Worm (Caenorhabditis elegans) whole organism, L3 larva: Measurements from ENCODE around the gene str-61.

Experiments used
- R02D3.7 ChIP-seq: fragments of 150-350 bp; optimal IDR thresholded peaks from 2 replicates; lab custom pipeline; 2014; ENCODE audit warnings: missing biosample characterization, missing genetic modification characterization
- aly-2 ChIP-seq: fragments of 150-350 bp; optimal IDR thresholded peaks from 2 replicates; lab custom pipeline; 2014; ENCODE audit warnings: missing biosample characterization, missing genetic modification characterization
- ama-1 ChIP-seq: fragments of 150-350 bp; optimal IDR thresholded peaks from 2 replicates; lab custom pipeline; 2018
- ceh-28 ChIP-seq: fragments of 150-350 bp; optimal IDR thresholded peaks from 2 replicates; lab custom pipeline; 2014; ENCODE audit warnings: missing biosample characterization, missing genetic modification reagents, missing genetic modification characterization
- ceh-82 ChIP-seq: fragments of 150-350 bp; optimal IDR thresholded peaks from 2 replicates; lab custom pipeline; 2014; ENCODE audit warnings: missing biosample characterization, missing genetic modification characterization
- ceh-9 ChIP-seq: sonication (generic microtip); optimal IDR thresholded peaks from 2 replicates; lab custom pipeline; 2018; ENCODE audit warnings: missing biosample characterization, missing genetic modification characterization
- daf-12 ChIP-seq: fragments of 150-350 bp; optimal IDR thresholded peaks from 2 replicates; lab custom pipeline; 2014; ENCODE audit warnings: missing biosample characterization, missing genetic modification reagents, missing genetic modification characterization
- egl-27 ChIP-seq: sonication (generic microtip); optimal IDR thresholded peaks from 4 replicates; lab custom pipeline; 2017; ENCODE audit warnings: missing biosample characterization, missing genetic modification reagents, missing genetic modification characterization
- egl-5 ChIP-seq: fragments of 150-350 bp; optimal IDR thresholded peaks from 2 replicates; lab custom pipeline; 2017; ENCODE audit warnings: missing biosample characterization, missing genetic modification reagents, missing genetic modification characterization, inconsistent platforms
- elt-1 ChIP-seq: fragments of 150-350 bp; optimal IDR thresholded peaks from 2 replicates; lab custom pipeline; 2014; ENCODE audit warnings: missing biosample characterization, missing genetic modification characterization
- elt-2 ChIP-seq: sonication (generic microtip); optimal IDR thresholded peaks from 2 replicates; lab custom pipeline; 2016; ENCODE audit warnings: missing genetic modification reagents, mild to moderate bottlenecking, missing genetic modification characterization, missing compliant biosample characterization
- elt-3 ChIP-seq, 3 experiments: fragments of 150-350 bp in 1 of 3; sonication (generic microtip) in 2 of 3; optimal IDR thresholded peaks; 2 replicates in 2 of 3; 4 replicates in 1 of 3; lab custom pipeline; 2014 to 2017; ENCODE audit warnings: missing biosample characterization in 3 of 3, missing genetic modification characterization in 3 of 3
- eor-1 ChIP-seq, 2 experiments: fragments of 150-350 bp; optimal IDR thresholded peaks; 2 replicates each; lab custom pipeline; 2014 to 2018; ENCODE audit warnings: missing biosample characterization in 2 of 2, missing genetic modification characterization in 2 of 2
- fkh-10 ChIP-seq: sonication (generic microtip); optimal IDR thresholded peaks from 2 replicates; lab custom pipeline; 2017; ENCODE audit warnings: missing biosample characterization, missing genetic modification reagents, missing genetic modification characterization
- fkh-2 ChIP-seq: fragments of 150-350 bp; optimal IDR thresholded peaks from 2 replicates; lab custom pipeline; 2014; ENCODE audit warnings: missing biosample characterization, missing genetic modification reagents, missing genetic modification characterization
- fos-1 ChIP-seq: fragments of 150-350 bp; optimal IDR thresholded peaks from 2 replicates; lab custom pipeline; 2014; ENCODE audit warnings: missing biosample characterization, missing genetic modification characterization
- jun-1 ChIP-seq: fragments of 150-350 bp; optimal IDR thresholded peaks from 2 replicates; lab custom pipeline; 2014; ENCODE audit warnings: missing biosample characterization, missing genetic modification reagents, missing genetic modification characterization
- lin-15B ChIP-seq: fragments of 150-350 bp; optimal IDR thresholded peaks from 2 replicates; lab custom pipeline; 2014; ENCODE audit warnings: missing biosample characterization, missing genetic modification characterization
- lin-39 ChIP-seq: fragments of 150-350 bp; optimal IDR thresholded peaks from 2 replicates; lab custom pipeline; 2018; ENCODE audit warnings: missing biosample characterization, missing genetic modification reagents, missing genetic modification characterization
- lsy-12 ChIP-seq: sonication (generic microtip); optimal IDR thresholded peaks from 2 replicates; lab custom pipeline; 2016; ENCODE audit warnings: mild to moderate bottlenecking, missing genetic modification characterization, missing compliant biosample characterization
- mdl-1 ChIP-seq: fragments of 150-350 bp; optimal IDR thresholded peaks from 2 replicates; lab custom pipeline; 2014; ENCODE audit warnings: missing biosample characterization, missing genetic modification characterization
- mml-1 ChIP-seq: fragments of 150-350 bp; sonication (generic microtip); optimal IDR thresholded peaks from 3 replicates; lab custom pipeline; 2014; ENCODE audit warnings: missing biosample characterization, missing genetic modification characterization
- nfya-1 ChIP-seq: sonication (generic microtip); optimal IDR thresholded peaks from 2 replicates; lab custom pipeline; 2017; ENCODE audit warnings: missing genetic modification characterization, mild to moderate bottlenecking, missing compliant biosample characterization, antibody characterized with exemption, moderate library complexity; ENCODE audit not compliant: insufficient read depth
- nhr-11 ChIP-seq: fragments of 150-350 bp; optimal IDR thresholded peaks from 2 replicates; lab custom pipeline; 2014; ENCODE audit warnings: missing biosample characterization, missing genetic modification characterization
- nhr-12 ChIP-seq: fragments of 150-350 bp; optimal IDR thresholded peaks from 2 replicates; lab custom pipeline; 2014; ENCODE audit warnings: missing biosample characterization, missing genetic modification characterization
- nhr-23 ChIP-seq: fragments of 150-350 bp; optimal IDR thresholded peaks from 2 replicates; lab custom pipeline; 2014; ENCODE audit warnings: missing biosample characterization, missing genetic modification reagents, missing genetic modification characterization
- nhr-237 ChIP-seq: fragments of 150-350 bp; optimal IDR thresholded peaks from 2 replicates; lab custom pipeline; 2014; ENCODE audit warnings: missing biosample characterization, missing genetic modification characterization
- nhr-25 ChIP-seq: sonication (generic microtip); optimal IDR thresholded peaks from 2 replicates; lab custom pipeline; 2017; ENCODE audit warnings: missing biosample characterization, missing genetic modification characterization
- nhr-28 ChIP-seq: fragments of 150-350 bp; optimal IDR thresholded peaks from 2 replicates; lab custom pipeline; 2014; ENCODE audit warnings: missing biosample characterization, missing genetic modification characterization
- nhr-67 ChIP-seq: fragments of 150-350 bp; optimal IDR thresholded peaks from 2 replicates; lab custom pipeline; 2014; ENCODE audit warnings: missing biosample characterization, missing genetic modification characterization
- nhr-77 ChIP-seq: fragments of 150-350 bp; optimal IDR thresholded peaks from 2 replicates; lab custom pipeline; 2014; ENCODE audit warnings: missing biosample characterization, missing genetic modification characterization
- pha-4 ChIP-seq: fragments of 150-350 bp; optimal IDR thresholded peaks from 2 replicates; lab custom pipeline; 2014; ENCODE audit warnings: missing biosample characterization, missing genetic modification reagents, missing genetic modification characterization
- snpc-4 ChIP-seq: fragments of 150-350 bp; optimal IDR thresholded peaks from 2 replicates; lab custom pipeline; 2014; ENCODE audit warnings: missing biosample characterization, missing genetic modification characterization
- tbx-2 ChIP-seq: sonication (generic microtip); optimal IDR thresholded peaks from 2 replicates; lab custom pipeline; 2016; ENCODE audit warnings: mild to moderate bottlenecking, missing genetic modification characterization, missing compliant biosample characterization
- unc-39 ChIP-seq: sonication (generic microtip); optimal IDR thresholded peaks from 4 replicates; lab custom pipeline; 2017; ENCODE audit warnings: missing biosample characterization, missing genetic modification characterization
- unc-62 ChIP-seq: fragments of 150-350 bp; sonication (generic microtip); optimal IDR thresholded peaks from 4 replicates; lab custom pipeline; 2014; ENCODE audit warnings: missing biosample characterization, missing genetic modification reagents, missing genetic modification characterization
- zag-1 ChIP-seq: fragments of 150-350 bp; optimal IDR thresholded peaks from 2 replicates; lab custom pipeline; 2014; ENCODE audit warnings: missing biosample characterization, missing genetic modification characterization
- ztf-11 ChIP-seq: fragments of 150-350 bp; optimal IDR thresholded peaks from 2 replicates; lab custom pipeline; 2014; ENCODE audit warnings: missing biosample characterization, missing genetic modification characterization
- ztf-4 ChIP-seq: fragments of 150-350 bp; optimal IDR thresholded peaks from 2 replicates; lab custom pipeline; 2014; ENCODE audit warnings: missing biosample characterization, missing genetic modification characterization

str-61 gene

ce11 chrV:16697178-16697577 lies 26.1 kb upstream of the str-61 start, which contains the start of gene srw-41:
Gene srw-41, plus strand, starts transcription at chrV:16697478.
- TF ChIP-seq egl-27, result no peak
- no peak for TF ChIP-seq fos-1
- TF ChIP-seq nhr-67, result no peak
- no peak for TF ChIP-seq mdl-1 (tag; lab: Kevin White, UChicago)
- TF ChIP-seq mml-1 (tag; lab: Kevin White, UChicago), result no peak
- TF ChIP-seq elt-2 (tag; lab: Kevin White, UChicago), result no peak
- TF ChIP-seq daf-12 (tag; lab: Kevin White, UChicago), result no peak
- no peak for TF ChIP-seq nhr-28 (tag; lab: Kevin White, UChicago)
- no peak for TF ChIP-seq unc-62 (GFP tag; lab: Kevin White, UChicago)
- no peak for TF ChIP-seq pha-4
- no peak for TF ChIP-seq nhr-11 (tag; lab: Kevin White, UChicago)
- no peak for TF ChIP-seq lsy-12
- TF ChIP-seq fkh-2 (tag; lab: Kevin White, UChicago), result no peak
- no peak for TF ChIP-seq lin-15B (tag; lab: Kevin White, UChicago)
- no peak for TF ChIP-seq fkh-10 (GFP tag; lab: Kevin White, UChicago)
- no peak for TF ChIP-seq ceh-28
- TF ChIP-seq ama-1 (lab: Kevin White, UChicago), result no peak
- no peak for TF ChIP-seq elt-3 (tag; optimal IDR thresholded peaks at IDR 0.05; lab: Kevin White, UChicago)

ce11 chrV:16695499-16695898 lies 24.4 kb upstream of the str-61 start:
- TF ChIP-seq nhr-77 (tag; lab: Kevin White, UChicago) (no peak), eor-1 (tag; optimal IDR thresholded peaks at IDR 0.05; lab: Kevin White, UChicago) (no peak), mml-1 (tag; lab: Kevin White, UChicago) (no peak), ceh-82 (tag; lab: Kevin White, UChicago) (no peak), nhr-12 (no peak), nfya-1 (tag; lab: Kevin White, UChicago) (no peak), egl-5 (tag; lab: Kevin White, UChicago) (no peak), tbx-2 (tag; lab: Kevin White, UChicago) (no peak), ztf-11 (no peak), unc-39 (tag; lab: Kevin White, UChicago) (no peak), fos-1 (no peak), egl-27 (no peak), aly-2 (tag; lab: Kevin White, UChicago) (no peak), nhr-25 (no peak), jun-1 (tag; lab: Kevin White, UChicago) (no peak), nhr-23 (tag; lab: Kevin White, UChicago) (no peak), ztf-4 (tag; lab: Kevin White, UChicago) (no peak)

DNA sequence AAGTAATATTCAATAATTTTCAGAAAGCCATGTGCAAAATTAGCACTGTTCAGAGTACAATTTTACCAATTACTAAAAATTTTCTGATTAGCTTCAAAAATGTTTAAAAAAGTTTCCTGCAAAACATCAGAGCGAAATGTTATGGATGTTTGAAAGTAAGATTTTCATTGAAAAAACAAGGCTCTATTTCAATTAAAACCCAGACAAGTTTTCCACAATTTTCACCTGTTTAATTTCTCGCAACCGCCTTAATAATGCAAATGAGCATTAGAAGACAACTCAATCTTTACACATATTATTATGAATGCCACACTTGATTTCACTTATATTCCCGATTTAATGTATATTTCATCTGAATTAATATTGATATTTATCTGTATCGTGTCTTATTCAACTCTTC lies 23.4 kb upstream of the str-61 start, which contains the start of gene srz-101:
Gene srz-101, plus strand, starts transcription at position 301 of the 400 bp plus-strand sequence.
- TF ChIP-seq R02D3.7 (tag; lab: Kevin White, UChicago) (no peak), elt-2 (tag; lab: Kevin White, UChicago) (no peak), zag-1 (tag; lab: Kevin White, UChicago) (no peak), unc-62 (GFP tag; lab: Kevin White, UChicago) (no peak), egl-5 (tag; lab: Kevin White, UChicago) (no peak), fos-1 (no peak), egl-27 (no peak), elt-1 (tag; lab: Kevin White, UChicago) (no peak), nhr-237 (tag; lab: Kevin White, UChicago) (no peak), ceh-9 (tag; lab: Kevin White, UChicago) (no peak), pha-4 (no peak), ceh-28 (no peak), snpc-4 (no peak)

DNA sequence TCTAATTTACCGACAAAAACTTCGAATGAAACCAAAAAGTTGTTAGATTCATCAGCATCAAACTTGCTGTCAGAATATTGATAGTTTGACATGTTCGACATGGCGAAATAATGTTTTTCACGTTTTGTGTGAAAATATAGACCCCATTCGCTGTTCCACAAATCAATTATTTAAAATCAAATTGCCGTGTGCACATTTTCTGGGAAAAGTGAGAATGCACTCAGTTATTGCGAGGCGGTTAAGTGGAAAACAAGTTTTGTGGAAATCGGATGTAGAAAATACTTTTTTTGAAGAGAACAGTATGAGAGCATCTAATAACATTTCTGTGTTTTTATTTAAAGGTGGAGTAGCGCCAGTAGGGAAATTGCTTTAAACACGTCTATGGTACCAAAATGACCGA lies 22.6 kb upstream of the str-61 start, which contains the start of gene srw-42:
Gene srw-42, minus strand, starts transcription at position 101 of the 400 bp plus-strand sequence.
- no peak for TF ChIP-seq lin-39 (tag; lab: Kevin White, UChicago)
- no peak for TF ChIP-seq zag-1 (tag; lab: Kevin White, UChicago)
